Fruit fly (Drosophila melanogaster) whole organism, prepupa: ENCODE results near the gene CG10874.

Source experiments
- CG8119 ChIP-seq: fragments of 200-800 bp; sonication (Bioruptor generic); IDR thresholded peaks from 3 replicates; pipeline ENCODE4 v1.3.6; 2022; ENCODE audit warnings: missing biosample characterization, missing genetic modification characterization
- CG8632 ChIP-seq: fragments of 200-800 bp; sonication (Bioruptor generic); optimal IDR thresholded peaks from 3 replicates; lab custom pipeline; 2016; ENCODE audit warnings: missing biosample characterization, missing genetic modification characterization

dm6 chr2L:2195328-2195727 is 3.1 kb upstream of the CG10874 start:
- no peak for TF ChIP-seq CG8632 (GFP tag; lab: Kevin White, UChicago)
- no peak for TF ChIP-seq CG8119 (GFP tag; lab: Robert Waterston, UW)
